Fruit fly (Drosophila melanogaster): Measurements from ENCODE around the gene tgo.

The tgo gene

DNA sequence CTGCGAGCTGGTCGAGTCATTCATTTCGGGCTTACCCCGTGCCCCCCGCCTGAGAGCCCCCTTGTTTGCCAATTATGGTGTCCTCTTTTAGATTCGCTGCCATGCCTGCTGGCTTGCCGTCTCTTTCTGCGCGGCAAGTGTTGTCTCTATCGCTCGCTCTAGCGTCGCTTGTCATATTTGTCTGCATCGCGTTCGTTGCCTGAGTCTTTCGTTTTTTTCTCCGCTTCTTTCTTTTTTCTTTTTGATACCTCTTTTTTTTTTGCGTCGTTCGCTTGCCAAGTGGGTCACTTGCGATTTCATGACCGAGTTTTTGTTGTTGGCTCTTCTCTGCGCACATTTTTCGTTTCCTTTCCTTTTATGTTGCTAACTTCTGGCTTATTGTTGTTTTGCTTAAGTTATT is 48.0 kb downstream of the tgo start (continued):
- TF ChIP-seq Oaz (GFP tag; IDR thresholded peaks at IDR 0.05) = no peak
- no peak for TF ChIP-seq rib (GFP tag; IDR thresholded peaks at IDR 0.05)
- TF ChIP-seq CG6683 (GFP tag; optimal IDR thresholded peaks at IDR 0.05) = no peak
- no peak for TF ChIP-seq bsh (GFP tag; optimal IDR thresholded peaks at IDR 0.05)
- no peak for TF ChIP-seq ind (GFP tag; optimal IDR thresholded peaks at IDR 0.05)
- no peak for TF ChIP-seq CG6813 (GFP tag; optimal IDR thresholded peaks at IDR 0.05)
- 0 out of 2 replicates have a peak, but pooled peaks have one; percentile 28 for TF ChIP-seq CG11247 (GFP tag; IDR thresholded peaks at IDR 0.05)
- TF ChIP-seq croc (GFP tag; conservative IDR thresholded peaks at IDR 0.05) = no peak
- no peak for TF ChIP-seq CG9817 (tag; optimal IDR thresholded peaks at IDR 0.05)
- no peak for TF ChIP-seq Dip3 (GFP tag; optimal IDR thresholded peaks at IDR 0.05)
- TF ChIP-seq CG17328 (GFP tag; IDR thresholded peaks at IDR 0.05) = no peak
- TF ChIP-seq CG10462 (GFP tag; optimal IDR thresholded peaks at IDR 0.05) = no peak
- TF ChIP-seq tio (GFP tag; optimal IDR thresholded peaks at IDR 0.05) = no peak
- no peak for TF ChIP-seq Ptx1 (GFP tag; IDR thresholded peaks at IDR 0.05)
- no peak for TF ChIP-seq CG17186 (GFP tag; optimal IDR thresholded peaks at IDR 0.05)
- TF ChIP-seq ttk (GFP tag; IDR thresholded peaks at IDR 0.05) = 0 out of 2 replicates have a peak, but pooled peaks have one; percentile 6
- peak; percentile 24 for TF ChIP-seq CG1832 (GFP tag; optimal IDR thresholded peaks at IDR 0.05)
- TF ChIP-seq CG12942 (GFP tag; optimal IDR thresholded peaks at IDR 0.05) = no peak
- TF ChIP-seq Hr3 (GFP tag; optimal IDR thresholded peaks at IDR 0.05) = no peak
- TF ChIP-seq CG7786 (GFP tag; optimal IDR thresholded peaks at IDR 0.05) = no peak
- no peak for TF ChIP-seq MBD-R2 (GFP tag; IDR thresholded peaks at IDR 0.05)
- TF ChIP-seq CG33213 (GFP tag; optimal IDR thresholded peaks at IDR 0.05) = no peak
- TF ChIP-seq eyg (GFP tag; optimal IDR thresholded peaks at IDR 0.05) = no peak
- TF ChIP-seq CG5245 (GFP tag; optimal IDR thresholded peaks at IDR 0.05) = no peak
- TF ChIP-seq CG4282 (GFP tag; optimal IDR thresholded peaks at IDR 0.05) = no peak
- TF ChIP-seq CG7271 (tag; optimal IDR thresholded peaks at IDR 0.05) = no peak
- no peak for TF ChIP-seq Hmx (GFP tag; optimal IDR thresholded peaks at IDR 0.05)
- TF ChIP-seq CG31441 (GFP tag; IDR thresholded peaks at IDR 0.05) = no peak
- no peak for TF ChIP-seq Ssrp (tag; optimal IDR thresholded peaks at IDR 0.05)
- no peak for TF ChIP-seq CG1233 (GFP tag; optimal IDR thresholded peaks at IDR 0.05)

- no peak for TF ChIP-seq Atf3 (GFP tag; optimal IDR thresholded peaks at IDR 0.05)
- TF ChIP-seq Blimp-1 (GFP tag; optimal IDR thresholded peaks at IDR 0.05) = peak; percentile 96
- peak; percentile 16 for TF ChIP-seq kni (GFP tag; optimal IDR thresholded peaks at IDR 0.05)
- 0 out of 2 replicates have a peak, but pooled peaks have one; percentile 39 for TF ChIP-seq CG4360 (GFP tag; IDR thresholded peaks at IDR 0.05)
These were observed 49.1 kb downstream of the tgo start for dm6 chr3R:8970707-8971106.

DNA sequence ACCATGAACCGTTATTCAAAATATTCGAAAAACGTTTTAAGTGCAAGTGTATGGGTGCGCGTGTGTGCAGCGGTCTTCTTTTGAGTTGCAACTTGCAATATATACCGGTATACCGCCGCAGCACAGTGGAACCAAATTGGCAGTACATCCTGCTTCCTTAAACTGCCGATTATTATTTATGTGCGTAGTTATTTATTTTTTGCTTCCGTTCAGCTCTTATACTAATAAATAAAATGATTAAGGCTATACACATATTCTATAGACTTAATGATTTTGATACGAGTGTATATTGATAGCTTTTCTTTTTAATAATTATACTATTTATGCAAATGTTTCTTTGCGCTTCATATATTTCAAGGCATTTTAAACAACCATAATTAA is 49.9 kb downstream of the tgo start:
- TF ChIP-seq gem (tag; optimal IDR thresholded peaks at IDR 0.05) (peak; percentile 21), kni (GFP tag; optimal IDR thresholded peaks at IDR 0.05) (peak; percentile 8), Hmr (GFP tag; optimal IDR thresholded peaks at IDR 0.05) (no peak), Sox102F (GFP tag; optimal IDR thresholded peaks at IDR 0.05) (peak; percentile 24), CG2712 (tag; optimal IDR thresholded peaks at IDR 0.05) (peak; percentile 20), CG17829 (tag; optimal IDR thresholded peaks at IDR 0.05) (no peak)

All from whole organism, embryonic.